Fruit fly (Drosophila melanogaster): ENCODE results near the gene CG15169.

CG15169 gene

DNA sequence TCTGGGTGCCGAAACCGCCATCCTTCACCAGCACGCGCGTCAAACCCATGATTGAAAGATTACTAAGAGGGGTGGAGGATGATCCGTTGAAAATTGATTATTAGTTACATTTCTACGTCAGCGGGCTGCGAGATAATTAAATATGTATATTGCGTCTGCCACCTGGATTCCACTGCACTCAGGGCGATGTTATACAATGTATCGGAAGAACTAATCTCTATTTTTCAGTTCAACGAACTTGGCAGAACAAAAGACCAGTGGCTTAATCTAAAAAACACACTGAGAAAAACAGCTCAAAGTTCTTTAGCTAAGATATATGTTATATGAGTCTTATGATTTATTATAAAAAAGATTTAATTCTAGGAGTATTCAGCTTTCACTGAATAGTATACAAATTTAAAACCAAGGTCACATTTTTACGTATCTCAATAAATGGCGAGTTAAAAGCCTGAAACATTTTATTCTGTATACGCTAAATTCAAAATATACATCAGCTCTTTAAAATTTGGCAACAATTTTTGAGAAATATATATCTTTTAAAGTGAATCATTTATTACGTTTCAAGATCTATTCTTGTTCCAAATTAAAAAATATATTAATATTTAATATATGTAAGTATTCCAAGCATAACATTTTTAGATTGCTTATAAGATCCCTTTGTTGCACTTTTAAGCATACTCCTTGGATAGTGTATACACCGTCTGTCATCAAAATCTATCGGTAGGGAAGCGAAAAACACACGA lies 37.1 kb upstream of the CG15169 start (continued):
- no peak for TF ChIP-seq eyg (GFP tag; optimal IDR thresholded peaks at IDR 0.05)
- peak; percentile 51 for TF ChIP-seq CG9727 (GFP tag; optimal IDR thresholded peaks at IDR 0.05)
- TF ChIP-seq slou (GFP tag; optimal IDR thresholded peaks at IDR 0.05) = no peak
- TF ChIP-seq Hmx (GFP tag; optimal IDR thresholded peaks at IDR 0.05) = no peak
- TF ChIP-seq Ptx1 (GFP tag; IDR thresholded peaks at IDR 0.05) = 0 out of 2 replicates have a peak, but pooled peaks have one; percentile 13
- TF ChIP-seq Sin3A (optimal IDR thresholded peaks at IDR 0.05) = no peak
- TF ChIP-seq Dbx (GFP tag; IDR thresholded peaks at IDR 0.05) = no peak
- TF ChIP-seq CG15696 (tag; optimal IDR thresholded peaks at IDR 0.05) = no peak
- no peak for TF ChIP-seq sim (GFP tag; IDR thresholded peaks at IDR 0.05)
- TF ChIP-seq CG8924 (tag; optimal IDR thresholded peaks at IDR 0.05) = peak; percentile 60
- TF ChIP-seq Deaf1 (tag; optimal IDR thresholded peaks at IDR 0.05) = peak; percentile 25
- TF ChIP-seq dmrt11E (tag; optimal IDR thresholded peaks at IDR 0.05) = no peak
- no peak for TF ChIP-seq HmgD (GFP tag; optimal IDR thresholded peaks at IDR 0.05)
- no peak for TF ChIP-seq CG8478 (optimal IDR thresholded peaks at IDR 0.05)
- peak; percentile 10 for TF ChIP-seq Oli (tag; optimal IDR thresholded peaks at IDR 0.05)
- TF ChIP-seq crp (GFP tag; optimal IDR thresholded peaks at IDR 0.05) = no peak
- TF ChIP-seq ERR (GFP tag; optimal IDR thresholded peaks at IDR 0.05) = no peak
- TF ChIP-seq Fer3 (tag; optimal IDR thresholded peaks at IDR 0.05) = peak; percentile 42
- no peak for TF ChIP-seq Gsc (GFP tag; IDR thresholded peaks at IDR 0.05)
- no peak for TF ChIP-seq h (optimal IDR thresholded peaks at IDR 0.05)
- TF ChIP-seq lola (GFP tag; optimal IDR thresholded peaks at IDR 0.05) = peak in 1 of 3 experiments; percentile 21
- TF ChIP-seq PHDP (tag; optimal IDR thresholded peaks at IDR 0.05) = peak; percentile 42
- 0 out of 2 replicates have a peak, but pooled peaks have one; percentile 4 for TF ChIP-seq rib (GFP tag; IDR thresholded peaks at IDR 0.05)
- no peak for TF ChIP-seq disco-r (GFP tag; optimal IDR thresholded peaks at IDR 0.05)
- TF ChIP-seq Ada2b (GFP tag; IDR thresholded peaks at IDR 0.05) = no peak
- TF ChIP-seq insv (GFP tag; optimal IDR thresholded peaks at IDR 0.05) = no peak
- TF ChIP-seq tgo (GFP tag; IDR thresholded peaks at IDR 0.05) = no peak; the same call in 2 of the 3 replicates
- no peak for TF ChIP-seq CG6654 (GFP tag; optimal IDR thresholded peaks at IDR 0.05)
- TF ChIP-seq sisA (GFP tag; IDR thresholded peaks at IDR 0.05) = no peak
- TF ChIP-seq CG10543 (GFP tag; optimal IDR thresholded peaks at IDR 0.05) = no peak
- peak; percentile 34 for TF ChIP-seq CG2712 (tag; optimal IDR thresholded peaks at IDR 0.05)
- TF ChIP-seq dpn (GFP tag; optimal IDR thresholded peaks at IDR 0.05) = peak in 1 of 2 experiments; percentile 10
- peak; percentile 25 for TF ChIP-seq odd (GFP tag; optimal IDR thresholded peaks at IDR 0.05)
- TF ChIP-seq lilli (GFP tag; optimal IDR thresholded peaks at IDR 0.05) = no peak
- TF ChIP-seq CG13894 (tag; optimal IDR thresholded peaks at IDR 0.05) = no peak
- no peak for TF ChIP-seq Oaz (GFP tag; IDR thresholded peaks at IDR 0.05)
- no peak for TF ChIP-seq CG1792 (GFP tag; optimal IDR thresholded peaks at IDR 0.05)
- no peak for TF ChIP-seq bbx (GFP tag; IDR thresholded peaks at IDR 0.05; ENCODE audit: partially characterized antibody)
- TF ChIP-seq CG6272 (GFP tag; IDR thresholded peaks at IDR 0.05) = no peak
- TF ChIP-seq CG12659 (GFP tag; optimal IDR thresholded peaks at IDR 0.05) = peak; percentile 58
- peak; percentile 17 for TF ChIP-seq CG13424 (tag; optimal IDR thresholded peaks at IDR 0.05)
- TF ChIP-seq Nf-YC (tag; optimal IDR thresholded peaks at IDR 0.05) = no peak
- peak; percentile 55 for TF ChIP-seq Hmr (GFP tag; optimal IDR thresholded peaks at IDR 0.05)
- no peak for TF ChIP-seq CG2875 (GFP tag; optimal IDR thresholded peaks at IDR 0.05)
- no peak for TF ChIP-seq CG9215 (GFP tag; IDR thresholded peaks at IDR 0.05)
- no peak for TF ChIP-seq CG2129 (GFP tag; IDR thresholded peaks at IDR 0.05; ENCODE audit: partially characterized antibody)
- TF ChIP-seq ac (GFP tag; optimal IDR thresholded peaks at IDR 0.05) = no peak
- TF ChIP-seq dm (GFP tag; optimal IDR thresholded peaks at IDR 0.05) = no peak
- no peak for TF ChIP-seq CG7987 (GFP tag; optimal IDR thresholded peaks at IDR 0.05)
- TF ChIP-seq Sox102F (GFP tag; optimal IDR thresholded peaks at IDR 0.05) = peak; percentile 27

Measured in whole organism, embryonic.